Fruit fly (Drosophila melanogaster): ENCODE results near the gene CG17600.

The CG17600 gene

DNA sequence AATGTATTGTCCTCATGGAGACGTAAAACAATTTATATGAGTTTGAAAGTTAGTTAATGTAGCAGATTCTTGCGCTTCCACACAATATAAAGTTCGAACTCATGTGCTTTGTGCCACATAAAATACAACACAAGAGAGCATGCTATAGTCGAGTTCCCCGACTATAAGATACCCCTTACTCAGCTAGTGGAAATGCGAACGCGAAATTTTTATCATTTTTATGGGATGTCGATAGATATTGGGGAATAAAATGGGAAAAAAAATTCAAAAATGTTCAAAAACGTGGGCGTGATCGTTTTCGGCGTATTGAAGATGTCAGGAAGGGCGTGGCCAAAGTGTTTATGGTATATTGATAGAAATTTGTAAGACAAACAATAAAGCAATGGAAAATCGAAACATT is 4.2 kb upstream of the CG17600 start:
- TF ChIP-seq CG14860 (GFP tag; IDR thresholded peaks at IDR 0.05; ENCODE audit: partially characterized antibody) (peak; percentile 40; the same call in 2 of the 3 replicates), tna (GFP tag; IDR thresholded peaks at IDR 0.05; ENCODE audit: partially characterized antibody) (peak; percentile 33; the same call in 1 of the 2 replicates), ara (GFP tag; IDR thresholded peaks at IDR 0.05) (no peak), tap (tag; optimal IDR thresholded peaks at IDR 0.05) (no peak), jumu (GFP tag; optimal IDR thresholded peaks at IDR 0.05) (no peak), kni (GFP tag; optimal IDR thresholded peaks at IDR 0.05) (no peak), yki (optimal IDR thresholded peaks at IDR 0.05) (no peak), crp (GFP tag; optimal IDR thresholded peaks at IDR 0.05) (no peak), nerfin-2 (GFP tag; IDR thresholded peaks at IDR 0.05; ENCODE audit: partially characterized antibody) (peak; percentile 62), Six4 (GFP tag; optimal IDR thresholded peaks at IDR 0.05) (no peak), vvl (GFP tag; IDR thresholded peaks at IDR 0.05) (no peak), hb (GFP tag; IDR thresholded peaks at IDR 0.05; ENCODE audit: partially characterized antibody) (peak; percentile 54; the same call in 1 of the 3 replicates), CG7556 (GFP tag; optimal IDR thresholded peaks at IDR 0.05) (no peak), Blimp-1 (GFP tag; optimal IDR thresholded peaks at IDR 0.05) (no peak)

DNA sequence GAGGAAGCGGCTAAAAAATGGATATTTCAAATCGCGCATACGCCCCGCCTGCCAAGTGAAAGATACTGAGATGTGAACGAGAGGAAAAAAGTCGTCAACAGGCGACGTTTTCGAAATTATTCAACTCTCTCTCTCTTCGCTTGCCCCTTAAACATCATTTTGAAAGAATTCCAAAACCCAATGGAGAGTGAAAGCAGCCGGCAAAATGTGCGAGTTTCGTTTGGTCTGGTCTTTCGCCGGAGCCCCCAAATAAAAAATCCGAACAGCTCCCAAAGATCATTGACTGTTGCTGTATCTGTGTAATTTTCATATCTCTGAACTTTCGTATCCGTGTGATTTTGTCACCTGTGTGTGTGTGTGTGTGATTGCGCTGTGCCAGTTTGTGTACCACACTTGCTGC is 2.9 kb upstream of the CG17600 start:
- TF ChIP-seq Poxn (GFP tag; IDR thresholded peaks at IDR 0.05) (no peak), CG6272 (GFP tag; IDR thresholded peaks at IDR 0.05) (no peak), CG4854 (GFP tag; optimal IDR thresholded peaks at IDR 0.05) (no peak), CG11560 (tag; IDR thresholded peaks at IDR 0.05) (no peak), en (GFP tag; optimal IDR thresholded peaks at IDR 0.05) (no peak), Sry-δ (GFP tag; optimal IDR thresholded peaks at IDR 0.05) (no peak), Rfx (GFP tag; IDR thresholded peaks at IDR 0.05) (no peak), ci (GFP tag; IDR thresholded peaks at IDR 0.05) (0 out of 3 replicates have a peak, but pooled peaks have one; percentile 9), salm (tag; optimal IDR thresholded peaks at IDR 0.05) (no peak), CG18764 (GFP tag; optimal IDR thresholded peaks at IDR 0.05) (no peak), Blimp-1 (GFP tag; optimal IDR thresholded peaks at IDR 0.05) (peak; percentile 86), CG1603 (tag; optimal IDR thresholded peaks at IDR 0.05) (no peak), wdn (GFP tag; IDR thresholded peaks at IDR 0.05) (no peak), CG12769 (tag; optimal IDR thresholded peaks at IDR 0.05) (peak; percentile 25), org-1 (GFP tag; optimal IDR thresholded peaks at IDR 0.05) (no peak), lov (optimal IDR thresholded peaks at IDR 0.05) (no peak), lov (GFP tag; IDR thresholded peaks at IDR 0.05) (no peak), Tbp (GFP tag; optimal IDR thresholded peaks at IDR 0.05) (no peak), ranshi (GFP tag; IDR thresholded peaks at IDR 0.05) (no peak), ftz-f1 (GFP tag; optimal IDR thresholded peaks at IDR 0.05) (no peak), CG14667 (GFP tag; IDR thresholded peaks at IDR 0.05) (no peak), CrebB (tag; optimal IDR thresholded peaks at IDR 0.05) (no peak), nerfin-2 (GFP tag; IDR thresholded peaks at IDR 0.05; ENCODE audit: partially characterized antibody) (no peak), CG9876 (GFP tag; optimal IDR thresholded peaks at IDR 0.05) (no peak), CG34224 (GFP tag; IDR thresholded peaks at IDR 0.05; ENCODE audit: partially characterized antibody) (no peak), trh (GFP tag; optimal IDR thresholded peaks at IDR 0.05) (no peak), cg (GFP tag; optimal IDR thresholded peaks at IDR 0.05) (peak; percentile 55), yki (optimal IDR thresholded peaks at IDR 0.05) (no peak), Deaf1 (tag; optimal IDR thresholded peaks at IDR 0.05) (peak; percentile 6), CG7987 (GFP tag; optimal IDR thresholded peaks at IDR 0.05) (no peak), CG3065 (GFP tag; optimal IDR thresholded peaks at IDR 0.05) (no peak), gcm2 (GFP tag; optimal IDR thresholded peaks at IDR 0.05) (no peak), CG9817 (tag; optimal IDR thresholded peaks at IDR 0.05) (no peak), lab (GFP tag; optimal IDR thresholded peaks at IDR 0.05) (no peak), MBD-R2 (GFP tag; IDR thresholded peaks at IDR 0.05) (no peak)

Measured in whole organism, embryonic.